Worm (Caenorhabditis elegans): ENCODE measurements around the gene hlh-29.

The hlh-29 gene

ce11 chrX:17517872-17518271, 30.6 kb downstream of the hlh-29 start:
- TF ChIP-seq tbx-7 (tag; optimal IDR thresholded peaks at IDR 0.05) (no peak), ceh-18 (tag; optimal IDR thresholded peaks at IDR 0.05) (no peak), pqm-1 (tag; optimal IDR thresholded peaks at IDR 0.05) (no peak), Y22D7AL.16 (tag; optimal IDR thresholded peaks at IDR 0.05) (no peak), hlh-6 (tag; optimal IDR thresholded peaks at IDR 0.05) (no peak)

DNA sequence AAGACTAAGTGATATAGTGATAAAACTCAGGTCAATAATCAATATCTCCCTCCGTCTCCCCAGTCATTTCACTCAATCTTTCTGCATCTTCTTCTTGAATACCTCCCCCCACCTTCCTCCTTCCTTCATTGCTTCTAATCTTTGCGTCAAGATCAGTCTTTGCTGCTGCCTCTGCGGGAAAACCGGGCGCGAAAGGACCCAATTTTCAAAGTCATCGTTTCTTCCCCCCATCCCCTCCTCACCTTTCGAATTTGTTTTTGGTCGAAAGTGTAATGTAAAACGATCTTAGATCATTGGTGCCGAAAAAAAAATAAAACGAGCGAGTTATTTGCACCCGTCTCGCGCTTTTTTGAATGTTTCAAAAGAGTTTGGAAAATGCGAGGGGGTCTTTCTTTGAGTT, 31.5 kb downstream of the hlh-29 start:
- TF ChIP-seq nfya-1 (tag; optimal IDR thresholded peaks at IDR 0.05) (peak; percentile 6), ceh-22 (tag; optimal IDR thresholded peaks at IDR 0.05) (no peak), ceh-30 (tag; optimal IDR thresholded peaks at IDR 0.05) (no peak), ceh-18 (tag; optimal IDR thresholded peaks at IDR 0.05) (peak; percentile 20), ceh-6 (GFP tag; optimal IDR thresholded peaks at IDR 0.05) (no peak), sox-4 (tag; optimal IDR thresholded peaks at IDR 0.05) (no peak), npax-4 (tag; optimal IDR thresholded peaks at IDR 0.05) (no peak), ref-2 (tag; optimal IDR thresholded peaks at IDR 0.05) (no peak), hlh-13 (GFP tag; optimal IDR thresholded peaks at IDR 0.05) (no peak), ceh-45 (GFP tag; IDR thresholded peaks at IDR 0.05) (no peak), fkh-10 (GFP tag; optimal IDR thresholded peaks at IDR 0.05) (no peak), ztf-16 (tag; optimal IDR thresholded peaks at IDR 0.05) (no peak), zip-5 (tag; optimal IDR thresholded peaks at IDR 0.05) (no peak), pag-3 (tag; optimal IDR thresholded peaks at IDR 0.05; ENCODE audit: borderline replicate concordance) (no peak), pqm-1 (tag; optimal IDR thresholded peaks at IDR 0.05) (no peak), nhr-232 (tag; optimal IDR thresholded peaks at IDR 0.05) (no peak), ceh-48 (tag; optimal IDR thresholded peaks at IDR 0.05) (no peak)

- TF ChIP-seq hlh-13 (GFP tag; optimal IDR thresholded peaks at IDR 0.05) (no peak), pha-4 (tag; optimal IDR thresholded peaks at IDR 0.05) (no peak), pag-3 (tag; optimal IDR thresholded peaks at IDR 0.05; ENCODE audit: borderline replicate concordance) (no peak), sdc-2 (tag; optimal IDR thresholded peaks at IDR 0.05) (no peak), eyg-1 (tag; optimal IDR thresholded peaks at IDR 0.05) (no peak), ama-1 (optimal IDR thresholded peaks at IDR 0.05) (no peak), ahr-1 (tag; optimal IDR thresholded peaks at IDR 0.05) (no peak), K02D7.2 (tag; optimal IDR thresholded peaks at IDR 0.05) (no peak), pax-1 (tag; optimal IDR thresholded peaks at IDR 0.05) (no peak), ceh-24 (tag; optimal IDR thresholded peaks at IDR 0.05) (no peak), ztf-16 (tag; optimal IDR thresholded peaks at IDR 0.05) (no peak), unc-42 (tag; optimal IDR thresholded peaks at IDR 0.05) (no peak), sox-4 (tag; optimal IDR thresholded peaks at IDR 0.05) (no peak), fkh-6 (tag; optimal IDR thresholded peaks at IDR 0.05) (no peak), ceh-30 (tag; optimal IDR thresholded peaks at IDR 0.05) (no peak), ceh-9 (tag; optimal IDR thresholded peaks at IDR 0.05) (no peak), elt-2 (tag; optimal IDR thresholded peaks at IDR 0.05) (no peak)
Measured at ce11 chrX:17516461-17516860, 32.0 kb downstream of the hlh-29 start.

ce11 chrX:17515207-17515902, 33.1 kb downstream of the hlh-29 start:
- TF ChIP-seq gmeb-2 (tag; optimal IDR thresholded peaks at IDR 0.05): no peak
- TF ChIP-seq odd-2 (tag; optimal IDR thresholded peaks at IDR 0.05): no peak
- no peak for TF ChIP-seq unc-42 (tag; optimal IDR thresholded peaks at IDR 0.05)
- no peak for TF ChIP-seq pqm-1 (tag; optimal IDR thresholded peaks at IDR 0.05)
- no peak for TF ChIP-seq elt-2 (tag; optimal IDR thresholded peaks at IDR 0.05)
- TF ChIP-seq tbx-2 (tag; optimal IDR thresholded peaks at IDR 0.05): no peak
- TF ChIP-seq C08G9.2 (tag; optimal IDR thresholded peaks at IDR 0.05): no peak
- no peak for TF ChIP-seq ceh-6 (GFP tag; optimal IDR thresholded peaks at IDR 0.05)
- TF ChIP-seq Y22D7AL.16 (tag; optimal IDR thresholded peaks at IDR 0.05): no peak
- no peak for TF ChIP-seq pat-9 (tag; optimal IDR thresholded peaks at IDR 0.05)
- TF ChIP-seq ceh-45 (GFP tag; IDR thresholded peaks at IDR 0.05): no peak

Measured in whole organism, late embryonic.